Worm (Caenorhabditis elegans) whole organism, early embryonic: ENCODE results near the gene B0496.2.

Source experiments
- B0310.2 ChIP-seq: sonication (generic microtip); optimal IDR thresholded peaks from 2 replicates; lab custom pipeline; 2016; ENCODE audit warnings: mild to moderate bottlenecking, missing genetic modification characterization, missing compliant biosample characterization
- ama-1 ChIP-seq: fragments of 150-350 bp; optimal IDR thresholded peaks from 2 replicates; lab custom pipeline; 2014
- ceh-13 ChIP-seq: fragments of 200-800 bp; sonication (Bioruptor generic); optimal IDR thresholded peaks from 2 replicates; lab custom pipeline; 2018; ENCODE audit warnings: mild to moderate bottlenecking, missing genetic modification characterization, missing compliant biosample characterization
- ceh-36 ChIP-seq: sonication (generic microtip); optimal IDR thresholded peaks from 2 replicates; lab custom pipeline; 2016; ENCODE audit warnings: missing genetic modification characterization, inconsistent platforms, missing compliant biosample characterization
- hmbx-1 ChIP-seq: sonication (generic microtip); optimal IDR thresholded peaks from 2 replicates; lab custom pipeline; 2016; ENCODE audit warnings: mild to moderate bottlenecking, missing genetic modification characterization, missing compliant biosample characterization
- hmg-4 ChIP-seq: fragments of 200-800 bp; sonication (Bioruptor generic); optimal IDR thresholded peaks from 2 replicates; lab custom pipeline; 2018; ENCODE audit warnings: mild to moderate bottlenecking, missing genetic modification characterization, missing compliant biosample characterization
- hnd-1 ChIP-seq: sonication (generic microtip); optimal IDR thresholded peaks from 2 replicates; lab custom pipeline; 2016; ENCODE audit warnings: missing genetic modification characterization, missing compliant biosample characterization
- pes-1 ChIP-seq: fragments of 200-800 bp; sonication (Bioruptor generic); IDR thresholded peaks from 2 replicates; pipeline ENCODE4 v1.3.6; 2022; ENCODE audit warnings: missing genetic modification reagents, missing genetic modification characterization, missing compliant biosample characterization
- scrt-1 ChIP-seq: fragments of 200-800 bp; sonication (Bioruptor generic); IDR thresholded peaks from 2 replicates; pipeline ENCODE4 v1.3.6; 2022; ENCODE audit warnings: missing genetic modification characterization, missing compliant biosample characterization
- tbx-37 ChIP-seq: fragments of 200-800 bp; sonication (Bioruptor generic); conservative IDR thresholded peaks from 2 replicates; pipeline ENCODE4 v1.3.6; 2022; ENCODE audit warnings: missing genetic modification reagents, missing genetic modification characterization, missing compliant biosample characterization
- tra-4 ChIP-seq: sonication (generic microtip); optimal IDR thresholded peaks from 2 replicates; lab custom pipeline; 2017; ENCODE audit warnings: missing genetic modification characterization, missing compliant biosample characterization

DNA sequence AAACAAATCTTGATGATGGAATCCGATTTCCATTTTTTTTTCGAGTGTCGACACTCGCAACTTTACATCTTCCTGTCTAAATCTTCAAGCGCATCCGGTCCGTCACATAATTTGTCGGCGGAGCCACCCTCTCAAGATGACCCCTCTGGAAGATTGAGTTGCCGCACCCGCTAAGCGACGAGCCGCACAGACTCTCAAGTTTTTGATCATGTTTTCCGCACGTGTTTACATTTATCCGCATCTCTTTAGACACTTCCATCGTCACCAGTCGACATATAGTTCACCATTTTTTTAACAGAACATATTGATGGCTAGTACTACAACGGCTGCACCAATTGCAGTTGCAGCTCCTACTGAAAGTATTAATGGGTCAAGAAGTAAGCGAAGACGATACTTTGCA, 43.8 kb downstream of the B0496.2 start, which contains the start of gene F55G1.1:
- TF ChIP-seq hmg-4 (GFP tag; lab: Kevin White, UChicago) (no peak), scrt-1 (no peak), tra-4 (tag; lab: Kevin White, UChicago) (no peak), ama-1 (lab: Kevin White, UChicago) (no peak), ceh-13 (GFP tag; lab: Kevin White, UChicago) (no peak), ceh-36 (tag; lab: Kevin White, UChicago) (no peak), hmbx-1 (tag; lab: Kevin White, UChicago) (no peak), B0310.2 (tag; lab: Kevin White, UChicago) (no peak), pes-1 (no peak), tbx-37 (no peak), hnd-1 (tag; lab: Kevin White, UChicago) (no peak)
